Fruit fly (Drosophila melanogaster): ENCODE results near the gene CG11586.

The CG11586 gene

dm6 chr3L:4232227-4232626 lies 30.0 kb downstream of the CG11586 start (continued):
- TF ChIP-seq ind (GFP tag; optimal IDR thresholded peaks at IDR 0.05) (no peak), ara (GFP tag; IDR thresholded peaks at IDR 0.05) (no peak), CG34224 (GFP tag; IDR thresholded peaks at IDR 0.05; ENCODE audit: partially characterized antibody) (no peak), CG6254 (GFP tag; optimal IDR thresholded peaks at IDR 0.05) (no peak), p53 (GFP tag; optimal IDR thresholded peaks at IDR 0.05) (no peak), Deaf1 (tag; optimal IDR thresholded peaks at IDR 0.05) (peak; percentile 43), wor (GFP tag; IDR thresholded peaks at IDR 0.05) (no peak), HLHmδ (GFP tag; optimal IDR thresholded peaks at IDR 0.05) (peak; percentile 53), TFAM (GFP tag; optimal IDR thresholded peaks at IDR 0.05) (no peak), E2f2 (GFP tag; IDR thresholded peaks at IDR 0.05) (no peak), jumu (GFP tag; optimal IDR thresholded peaks at IDR 0.05) (no peak), CG30020 (tag; optimal IDR thresholded peaks at IDR 0.05) (no peak), tll (GFP tag; optimal IDR thresholded peaks at IDR 0.05) (peak in 1 of 2 experiments; percentile 88), CG1529 (GFP tag; optimal IDR thresholded peaks at IDR 0.05) (no peak), CG8944 (GFP tag; optimal IDR thresholded peaks at IDR 0.05) (no peak), fru (optimal IDR thresholded peaks at IDR 0.05) (no peak), toy (GFP tag; IDR thresholded peaks at IDR 0.05) (no peak), jigr1 (GFP tag; IDR thresholded peaks at IDR 0.05) (no peak), cwo (GFP tag; optimal IDR thresholded peaks at IDR 0.05) (no peak), CG18599 (GFP tag; optimal IDR thresholded peaks at IDR 0.05) (no peak), fu2 (GFP tag; optimal IDR thresholded peaks at IDR 0.05) (no peak), z (GFP tag; IDR thresholded peaks at IDR 0.05) (peak; percentile 85), run (tag; optimal IDR thresholded peaks at IDR 0.05) (no peak), jing (GFP tag; optimal IDR thresholded peaks at IDR 0.05) (no peak), CG10462 (GFP tag; optimal IDR thresholded peaks at IDR 0.05) (no peak), CG3726 (GFP tag; IDR thresholded peaks at IDR 0.05) (no peak), CG3065 (GFP tag; optimal IDR thresholded peaks at IDR 0.05) (no peak), eve (GFP tag; optimal IDR thresholded peaks at IDR 0.05) (no peak), CG3407 (GFP tag; optimal IDR thresholded peaks at IDR 0.05) (no peak), oc (tag; optimal IDR thresholded peaks at IDR 0.05) (peak; percentile 98), lov (optimal IDR thresholded peaks at IDR 0.05) (no peak), lov (GFP tag; IDR thresholded peaks at IDR 0.05) (0 out of 3 replicates have a peak, but pooled peaks have one; percentile 61), CG10366 (GFP tag; IDR thresholded peaks at IDR 0.05) (no peak), phol (tag; optimal IDR thresholded peaks at IDR 0.05) (no peak), seq (GFP tag; IDR thresholded peaks at IDR 0.05) (0 out of 2 replicates have a peak, but pooled peaks have one; percentile 15), cad (GFP tag; optimal IDR thresholded peaks at IDR 0.05) (no peak), Opbp (GFP tag; IDR thresholded peaks at IDR 0.05; ENCODE audit: partially characterized antibody) (no peak), kay (GFP tag; optimal IDR thresholded peaks at IDR 0.05) (peak; percentile 71), esg (GFP tag; conservative IDR thresholded peaks at IDR 0.05) (no peak), pum (GFP tag; optimal IDR thresholded peaks at IDR 0.05) (no peak), Sox102F (GFP tag; optimal IDR thresholded peaks at IDR 0.05) (no peak), btn (GFP tag; optimal IDR thresholded peaks at IDR 0.05) (no peak), CG1602 (GFP tag; optimal IDR thresholded peaks at IDR 0.05) (no peak), CG14860 (GFP tag; IDR thresholded peaks at IDR 0.05; ENCODE audit: partially characterized antibody) (no peak), CG2712 (tag; optimal IDR thresholded peaks at IDR 0.05) (no peak), inv (GFP tag; IDR thresholded peaks at IDR 0.05; ENCODE audit: partially characterized antibody) (no peak), CG6654 (GFP tag; optimal IDR thresholded peaks at IDR 0.05) (no peak), CG6813 (GFP tag; optimal IDR thresholded peaks at IDR 0.05) (peak; percentile 28), vvl (GFP tag; IDR thresholded peaks at IDR 0.05) (peak; percentile 53; the same call in 1 of the 2 replicates)

Measured in whole organism, embryonic.